Fruit fly (Drosophila melanogaster) whole organism, adult: ENCODE results near the gene CG11034.

ENCODE experiments used
- CG11617 ChIP-seq: fragments of 200-800 bp; sonication (Bioruptor generic); optimal IDR thresholded peaks from 2 replicates; lab custom pipeline; 2017; ENCODE audit warnings: mild to moderate bottlenecking, missing biosample characterization, missing genetic modification reagents, missing genetic modification characterization
- CG14711 ChIP-seq: fragments of 200-800 bp; sonication (Bioruptor generic); optimal IDR thresholded peaks from 2 replicates; lab custom pipeline; 2018; ENCODE audit warnings: missing biosample characterization, mild to moderate bottlenecking, missing genetic modification characterization, moderate library complexity
- Crg-1 ChIP-seq: fragments of 200-800 bp; sonication (Bioruptor generic); optimal IDR thresholded peaks from 2 replicates; lab custom pipeline; 2016; ENCODE audit warnings: missing biosample characterization, missing genetic modification characterization

DNA sequence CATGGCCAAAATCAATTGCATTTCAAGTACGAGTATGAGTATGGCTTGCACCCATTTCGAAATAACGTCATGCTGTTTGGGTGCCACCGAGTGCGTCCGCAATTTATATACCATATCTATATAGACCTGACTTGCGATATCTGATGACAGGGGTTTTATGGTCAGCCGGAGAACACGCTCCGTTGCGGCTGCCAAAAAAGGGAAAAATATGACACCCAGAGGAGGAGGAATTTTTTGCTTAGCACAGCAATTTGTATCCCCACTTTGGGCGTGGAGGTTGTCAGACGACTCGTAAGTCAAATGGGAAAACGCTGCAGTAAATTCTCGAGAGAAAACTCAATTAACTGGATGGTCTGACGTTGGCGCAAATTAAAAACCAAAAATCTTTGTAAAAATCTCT lies 51.6 kb downstream of the CG11034 start:
- no peak for TF ChIP-seq CG11617 (GFP tag; lab: Kevin White, UChicago)
- no peak for TF ChIP-seq CG14711 (tag; lab: Kevin White, UChicago)
- TF ChIP-seq Crg-1 = no peak
